Worm (Caenorhabditis elegans): ENCODE results near the gene str-182.

DNA sequence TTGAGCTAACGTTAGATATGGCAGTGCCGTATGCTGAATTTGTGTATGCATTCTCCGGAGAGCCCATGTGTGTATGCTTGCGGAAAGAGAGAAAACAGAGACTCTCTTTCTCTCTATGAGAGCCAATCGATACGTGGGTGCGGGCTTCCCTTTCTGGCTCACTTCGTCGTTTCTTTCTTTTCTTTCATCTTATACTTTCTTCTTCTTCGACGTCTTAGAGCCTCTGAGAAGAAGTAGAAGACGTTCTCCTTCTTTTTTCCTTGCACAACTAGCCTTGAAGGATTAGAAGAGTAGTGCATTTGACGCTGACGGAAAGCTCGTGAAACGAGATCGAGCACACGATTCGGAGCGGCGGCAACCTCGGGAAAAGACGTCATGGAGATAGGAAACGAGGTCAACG is 40.6 kb upstream of the str-182 start:
- TF ChIP-seq mdl-1 (tag; optimal IDR thresholded peaks at IDR 0.05) = no peak
- TF ChIP-seq ztf-11 (tag; optimal IDR thresholded peaks at IDR 0.05) = no peak
- no peak for TF ChIP-seq nhr-77 (tag; optimal IDR thresholded peaks at IDR 0.05)
- peak; percentile 85 for TF ChIP-seq fkh-10 (GFP tag; optimal IDR thresholded peaks at IDR 0.05)
- no peak for TF ChIP-seq egl-27 (tag; optimal IDR thresholded peaks at IDR 0.05)
- peak; percentile 81 for TF ChIP-seq unc-62 (GFP tag; optimal IDR thresholded peaks at IDR 0.05)
- TF ChIP-seq zag-1 (tag; optimal IDR thresholded peaks at IDR 0.05) = no peak
- no peak for TF ChIP-seq jun-1 (tag; optimal IDR thresholded peaks at IDR 0.05)
- TF ChIP-seq nhr-28 (tag; optimal IDR thresholded peaks at IDR 0.05) = no peak
- TF ChIP-seq unc-39 (tag; optimal IDR thresholded peaks at IDR 0.05) = no peak
